Fruit fly (Drosophila melanogaster) whole organism, embryonic: Measurements from ENCODE around the gene beta'COP.

ENCODE experiments used
- Abd-B ChIP-seq: fragments of 200-800 bp; sonication (Bioruptor generic); optimal IDR thresholded peaks from 2 replicates; lab custom pipeline; 2018; ENCODE audit warnings: missing biosample characterization, mild to moderate bottlenecking, missing genetic modification characterization, moderate library complexity
- Bgb ChIP-seq: fragments of 200-800 bp; sonication (Bioruptor generic); IDR thresholded peaks from 2 replicates; pipeline ENCODE4 v1.3.6; 2022; ENCODE audit warnings: missing biosample characterization, missing genetic modification characterization; ENCODE audit not compliant: partially characterized antibody
- CG10274 ChIP-seq: fragments of 200-800 bp; sonication (Bioruptor generic); optimal IDR thresholded peaks from 3 replicates; lab custom pipeline; 2017; ENCODE audit warnings: missing biosample characterization, mild to moderate bottlenecking, missing genetic modification characterization
- CG11093 ChIP-seq: fragments of 200-800 bp; sonication (Bioruptor generic); IDR thresholded peaks from 3 replicates; pipeline ENCODE4 v1.3.6; 2022; ENCODE audit warnings: missing biosample characterization, missing genetic modification characterization
- CG1233 ChIP-seq: fragments of 200-800 bp; sonication (Bioruptor generic); optimal IDR thresholded peaks from 4 replicates; lab custom pipeline; 2018; ENCODE audit warnings: missing biosample characterization, mild to moderate bottlenecking, missing genetic modification characterization
- CG13775 ChIP-seq: fragments of 200-800 bp; sonication (Bioruptor generic); optimal IDR thresholded peaks from 3 replicates; lab custom pipeline; 2017; ENCODE audit warnings: missing biosample characterization, mild to moderate bottlenecking, missing genetic modification characterization
- CG14860 ChIP-seq: fragments of 200-800 bp; sonication (Bioruptor generic); IDR thresholded peaks from 3 replicates; pipeline ENCODE4 v1.3.6; 2022; ENCODE audit warnings: missing biosample characterization, missing genetic modification characterization; ENCODE audit not compliant: partially characterized antibody
- CG15601 ChIP-seq: fragments of 200-800 bp; sonication (Bioruptor generic); optimal IDR thresholded peaks from 3 replicates; lab custom pipeline; 2019; ENCODE audit warnings: missing biosample characterization, mild to moderate bottlenecking, missing genetic modification characterization, moderate library complexity
- CG18599 ChIP-seq: fragments of 200-800 bp; sonication (Bioruptor generic); optimal IDR thresholded peaks from 3 replicates; lab custom pipeline; 2017; ENCODE audit warnings: missing biosample characterization, missing genetic modification characterization, mild to moderate bottlenecking, moderate library complexity, missing genetic modification reagents
- CG2199 ChIP-seq: fragments of 200-800 bp; sonication (Bioruptor generic); IDR thresholded peaks from 3 replicates; pipeline ENCODE4 v1.3.6; 2022; ENCODE audit warnings: missing biosample characterization, missing genetic modification characterization
- CG31224 ChIP-seq: fragments of 200-800 bp; sonication (Bioruptor generic); IDR thresholded peaks from 2 replicates; pipeline ENCODE4 v1.3.6; 2022; ENCODE audit warnings: missing biosample characterization, missing genetic modification characterization
- CG3838 ChIP-seq: fragments of 200-800 bp; sonication (Bioruptor generic); optimal IDR thresholded peaks from 3 replicates; lab custom pipeline; 2016; ENCODE audit warnings: missing biosample characterization, missing genetic modification characterization
- CG3847 ChIP-seq: fragments of 200-800 bp; sonication (Bioruptor generic); IDR thresholded peaks from 2 replicates; pipeline ENCODE4 v1.3.6; 2022; ENCODE audit warnings: missing biosample characterization, missing genetic modification characterization
- CG5953 ChIP-seq: fragments of 200-800 bp; sonication (Bioruptor generic); IDR thresholded peaks from 2 replicates; pipeline ENCODE4 v1.3.6; 2022; ENCODE audit warnings: missing biosample characterization, missing genetic modification characterization
- CG6254 ChIP-seq: fragments of 200-800 bp; sonication (Bioruptor generic); optimal IDR thresholded peaks from 3 replicates; lab custom pipeline; 2017; ENCODE audit warnings: mild to moderate bottlenecking, missing biosample characterization, missing genetic modification reagents, missing genetic modification characterization
- CG7963 ChIP-seq: fragments of 200-800 bp; sonication (Bioruptor generic); IDR thresholded peaks from 3 replicates; pipeline ENCODE4 v1.3.6; 2022; ENCODE audit warnings: missing biosample characterization, missing genetic modification characterization; ENCODE audit not compliant: partially characterized antibody
- CG9609 ChIP-seq: fragments of 200-800 bp; sonication (Bioruptor generic); optimal IDR thresholded peaks from 3 replicates; lab custom pipeline; 2016; ENCODE audit warnings: missing biosample characterization, missing genetic modification characterization
- Chrac-16 ChIP-seq: fragments of 200-800 bp; sonication (Bioruptor generic); optimal IDR thresholded peaks from 3 replicates; lab custom pipeline; 2016; ENCODE audit warnings: missing biosample characterization, missing genetic modification characterization
- D ChIP-seq, 2 experiments: fragments of 200-800 bp in 1 of 2; fragments of >200 bp in 1 of 2; sonication (Bioruptor generic) in 1 of 2; optimal IDR thresholded peaks; 2 replicates in 1 of 2; 3 replicates in 1 of 2; lab custom pipeline; 2017; ENCODE audit warnings: mild to moderate bottlenecking in 1 of 2, missing biosample characterization in 1 of 2, missing genetic modification characterization in 1 of 2, missing genetic modification reagents in 1 of 2
- Dip2 ChIP-seq: fragments of 200-800 bp; sonication (Bioruptor generic); IDR thresholded peaks from 2 replicates; pipeline ENCODE4 v1.3.6; 2022; ENCODE audit warnings: missing biosample characterization, missing genetic modification characterization
- ERR ChIP-seq: fragments of 200-800 bp; sonication (Bioruptor generic); optimal IDR thresholded peaks from 2 replicates; lab custom pipeline; 2016; ENCODE audit warnings: missing biosample characterization, missing genetic modification characterization
- HHEX ChIP-seq: fragments of 200-800 bp; sonication (Bioruptor generic); optimal IDR thresholded peaks from 3 replicates; lab custom pipeline; 2017; ENCODE audit warnings: missing biosample characterization, mild to moderate bottlenecking, missing genetic modification characterization, missing genetic modification reagents
- HLH4C ChIP-seq: fragments of 200-800 bp; sonication (Bioruptor generic); IDR thresholded peaks from 3 replicates; pipeline ENCODE4 v1.3.6; 2022; ENCODE audit warnings: missing biosample characterization, missing genetic modification characterization; ENCODE audit not compliant: partially characterized antibody
- Hand ChIP-seq: fragments of 200-800 bp; sonication (Bioruptor generic); optimal IDR thresholded peaks from 2 replicates; lab custom pipeline; 2017; ENCODE audit warnings: mild to moderate bottlenecking, missing biosample characterization, missing genetic modification reagents, missing genetic modification characterization
- Hey ChIP-seq: fragments of 200-800 bp; sonication (Bioruptor generic); optimal IDR thresholded peaks from 3 replicates; lab custom pipeline; 2018; ENCODE audit warnings: missing biosample characterization, mild to moderate bottlenecking, missing genetic modification characterization
- HmgD ChIP-seq: fragments of 200-800 bp; sonication (Bioruptor generic); optimal IDR thresholded peaks from 3 replicates; lab custom pipeline; 2016; ENCODE audit warnings: missing biosample characterization, missing genetic modification characterization
- HmgZ ChIP-seq: fragments of 200-800 bp; sonication (Bioruptor generic); optimal IDR thresholded peaks from 2 replicates; lab custom pipeline; 2018; ENCODE audit warnings: missing biosample characterization, mild to moderate bottlenecking, missing genetic modification characterization
- Hmr ChIP-seq: fragments of 200-800 bp; sonication (Bioruptor generic); optimal IDR thresholded peaks from 3 replicates; lab custom pipeline; 2017; ENCODE audit warnings: mild to moderate bottlenecking, missing biosample characterization, missing genetic modification reagents, missing genetic modification characterization
- Hr39 ChIP-seq: fragments of >200 bp; optimal IDR thresholded peaks from 2 replicates; lab custom pipeline; 2017
- Kr ChIP-seq: fragments of 200-800 bp; sonication (Bioruptor generic); optimal IDR thresholded peaks from 2 replicates; lab custom pipeline; 2017; ENCODE audit warnings: missing biosample characterization, mild to moderate bottlenecking, missing genetic modification characterization
- Max ChIP-seq: fragments of 200-800 bp; sonication (Bioruptor generic); optimal IDR thresholded peaks from 2 replicates; lab custom pipeline; 2016; ENCODE audit warnings: missing biosample characterization, mild to moderate bottlenecking, missing genetic modification characterization
- NC2α ChIP-seq: fragments of 200-800 bp; sonication (Bioruptor generic); optimal IDR thresholded peaks from 2 replicates; lab custom pipeline; 2016; ENCODE audit warnings: missing biosample characterization, missing genetic modification characterization
- Scr ChIP-seq: fragments of 200-800 bp; sonication (Bioruptor generic); IDR thresholded peaks from 2 replicates; pipeline ENCODE4 v1.3.6; 2022; ENCODE audit warnings: missing biosample characterization, missing genetic modification characterization; ENCODE audit not compliant: partially characterized antibody
- ap ChIP-seq: fragments of 200-800 bp; sonication (Bioruptor generic); IDR thresholded peaks from 2 replicates; pipeline ENCODE4 v1.3.6; 2022; ENCODE audit warnings: missing biosample characterization, missing genetic modification characterization
- cg ChIP-seq: fragments of 200-800 bp; sonication (Bioruptor generic); optimal IDR thresholded peaks from 3 replicates; lab custom pipeline; 2019; ENCODE audit warnings: missing biosample characterization, mild to moderate bottlenecking, missing genetic modification characterization, moderate library complexity
- corto ChIP-seq: fragments of 200-800 bp; sonication (Bioruptor generic); optimal IDR thresholded peaks from 2 replicates; lab custom pipeline; 2016; ENCODE audit warnings: missing biosample characterization, mild to moderate bottlenecking, missing genetic modification characterization, moderate library complexity
- emc ChIP-seq: fragments of 200-800 bp; sonication (Bioruptor generic); optimal IDR thresholded peaks from 2 replicates; lab custom pipeline; 2016; ENCODE audit warnings: missing biosample characterization, missing genetic modification characterization
- eve ChIP-seq, 2 experiments: fragments of >200 bp; optimal IDR thresholded peaks; 2 replicates each; lab custom pipeline; 2017; ENCODE audit warnings: missing biosample characterization in 2 of 2, missing genetic modification characterization in 2 of 2
- gfzf ChIP-seq: fragments of 200-800 bp; sonication (Bioruptor generic); optimal IDR thresholded peaks from 2 replicates; lab custom pipeline; 2016; ENCODE audit warnings: missing biosample characterization, mild to moderate bottlenecking, missing genetic modification characterization, moderate library complexity
- gro ChIP-seq: fragments of 200-800 bp; sonication (Bioruptor generic); optimal IDR thresholded peaks from 2 replicates; lab custom pipeline; 2016; ENCODE audit warnings: missing biosample characterization, missing genetic modification characterization
- hb ChIP-seq: fragments of 200-800 bp; sonication (Bioruptor generic); IDR thresholded peaks from 3 replicates; pipeline ENCODE4 v1.3.6; 2022; ENCODE audit warnings: missing biosample characterization, missing genetic modification characterization; ENCODE audit not compliant: partially characterized antibody
- hth ChIP-seq: fragments of >200 bp; optimal IDR thresholded peaks from 2 replicates; lab custom pipeline; 2017; ENCODE audit warnings: inconsistent platforms
- kay ChIP-seq: fragments of 200-800 bp; sonication (Bioruptor generic); optimal IDR thresholded peaks from 2 replicates; lab custom pipeline; 2016; ENCODE audit warnings: missing biosample characterization, missing genetic modification characterization
- kni ChIP-seq: fragments of 200-800 bp; sonication (Bioruptor generic); optimal IDR thresholded peaks from 3 replicates; lab custom pipeline; 2017; ENCODE audit warnings: mild to moderate bottlenecking, missing biosample characterization, missing genetic modification reagents, missing genetic modification characterization
- nerfin-1 ChIP-seq: fragments of 200-800 bp; sonication (Bioruptor generic); optimal IDR thresholded peaks from 3 replicates; lab custom pipeline; 2019; ENCODE audit warnings: missing biosample characterization, mild to moderate bottlenecking, missing genetic modification characterization, moderate library complexity
- pros ChIP-seq: fragments of 200-800 bp; sonication (Bioruptor generic); optimal IDR thresholded peaks from 3 replicates; lab custom pipeline; 2019; ENCODE audit warnings: missing biosample characterization, mild to moderate bottlenecking, missing genetic modification characterization, moderate library complexity
- sna ChIP-seq: fragments of 200-800 bp; sonication (Bioruptor generic); IDR thresholded peaks from 2 replicates; pipeline ENCODE4 v1.3.6; 2022; ENCODE audit warnings: missing biosample characterization, missing genetic modification characterization; ENCODE audit not compliant: partially characterized antibody
- tll ChIP-seq, 2 experiments: fragments of 200-800 bp in 1 of 2; fragments of >200 bp in 1 of 2; sonication (Bioruptor generic) in 1 of 2; optimal IDR thresholded peaks; 2 replicates each; lab custom pipeline; 2017 to 2019; ENCODE audit warnings: missing biosample characterization in 2 of 2, missing genetic modification characterization in 2 of 2, mild to moderate bottlenecking in 1 of 2, moderate library complexity in 1 of 2
- wor ChIP-seq: fragments of 200-800 bp; sonication (Bioruptor generic); IDR thresholded peaks from 2 replicates; pipeline ENCODE4 v1.3.6; 2022; ENCODE audit warnings: missing biosample characterization, missing genetic modification characterization
- zfh2 ChIP-seq: fragments of 200-800 bp; sonication (Bioruptor generic); optimal IDR thresholded peaks from 2 replicates; lab custom pipeline; 2016; ENCODE audit warnings: missing biosample characterization, missing genetic modification characterization

Gene beta'COP

DNA sequence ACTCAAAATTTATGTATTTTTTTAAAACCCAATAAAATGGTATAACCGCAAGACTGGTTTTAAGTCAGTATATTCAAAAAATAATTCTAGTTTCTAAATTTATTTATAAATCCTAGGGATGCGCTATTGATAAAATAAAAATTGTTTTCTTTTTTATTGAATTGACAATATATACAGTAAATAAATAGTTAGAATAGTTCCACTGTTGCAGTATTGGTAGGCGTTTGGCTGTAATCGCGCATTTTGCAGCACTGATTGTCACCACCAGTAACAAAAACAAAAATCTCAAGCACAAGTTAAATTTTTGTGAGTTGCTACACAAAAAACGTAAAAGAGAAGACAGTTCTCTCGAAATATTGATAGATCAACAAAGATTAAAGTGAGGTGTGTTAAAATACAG lies 9.8 kb upstream of the beta'COP start, which contains the start of gene CG31855 (continued):
- peak; percentile 63 for TF ChIP-seq nerfin-1 (tag; lab: Kevin White, UChicago)
- TF ChIP-seq CG3838 (GFP tag; lab: Kevin White, UChicago), result peak; percentile 22
- TF ChIP-seq cg, result no peak
- peak; percentile 85 for TF ChIP-seq Chrac-16
- peak; percentile 73 for TF ChIP-seq CG15601
- TF ChIP-seq zfh2 (GFP tag; lab: Kevin White, UChicago), result peak; percentile 80
- peak; percentile 69 for TF ChIP-seq CG9609 (GFP tag; lab: Kevin White, UChicago)
- no peak for TF ChIP-seq Dip2 (GFP tag; lab: Robert Waterston, UW)
- TF ChIP-seq kay (GFP tag; lab: Kevin White, UChicago), result peak; percentile 81
- peak; percentile 85 for TF ChIP-seq HmgZ (tag; lab: Kevin White, UChicago)
- TF ChIP-seq CG6254 (GFP tag; lab: Kevin White, UChicago), result peak; percentile 17
- peak; percentile 65; the same call in 1 of the 3 replicates for TF ChIP-seq CG11093
- peak; percentile 60 for TF ChIP-seq ap
- TF ChIP-seq HmgD (GFP tag; lab: Kevin White, UChicago), result no peak
- TF ChIP-seq CG13775 (GFP tag; lab: Kevin White, UChicago), result peak; percentile 59
- TF ChIP-seq NC2α (GFP tag; lab: Kevin White, UChicago), result no peak
- TF ChIP-seq CG7963, result no peak
- no peak for TF ChIP-seq hth (lab: Kevin White, UChicago)
- peak; percentile 68 for TF ChIP-seq Hand (GFP tag; lab: Kevin White, UChicago)
- peak; percentile 30 for TF ChIP-seq Abd-B
- TF ChIP-seq CG18599 (GFP tag; lab: Kevin White, UChicago), result peak; percentile 86
- TF ChIP-seq HLH4C (GFP tag; lab: Robert Waterston, UW), result no peak
- no peak for TF ChIP-seq sna (GFP tag; lab: Robert Waterston, UW)
- no peak for TF ChIP-seq tll (GFP tag; optimal IDR thresholded peaks at IDR 0.05; lab: Kevin White, UChicago)
- TF ChIP-seq gro, result peak; percentile 91
- TF ChIP-seq CG3847, result peak; percentile 91
- no peak for TF ChIP-seq pros
- TF ChIP-seq ERR, result peak; percentile 29
- peak; percentile 52; the same call in 1 of the 2 replicates for TF ChIP-seq CG31224 (GFP tag; lab: Robert Waterston, UW)
- TF ChIP-seq Bgb (GFP tag; lab: Robert Waterston, UW), result peak; percentile 49; the same call in 1 of the 2 replicates
- TF ChIP-seq CG2199 (GFP tag; lab: Robert Waterston, UW), result no peak
- peak; percentile 73 for TF ChIP-seq CG1233
- TF ChIP-seq Max (GFP tag; lab: Kevin White, UChicago), result peak; percentile 81
- TF ChIP-seq Scr (GFP tag; lab: Robert Waterston, UW), result no peak
- no peak for TF ChIP-seq eve (GFP tag; optimal IDR thresholded peaks at IDR 0.05; lab: Kevin White, UChicago)
- no peak for TF ChIP-seq CG14860 (GFP tag; lab: Robert Waterston, UW)
- peak; percentile 85 for TF ChIP-seq Hmr (GFP tag; lab: Kevin White, UChicago)
- TF ChIP-seq Kr (GFP tag; lab: Kevin White, UChicago), result no peak
- peak; percentile 73 for TF ChIP-seq CG5953 (GFP tag; lab: Robert Waterston, UW)
- TF ChIP-seq kni (GFP tag; lab: Kevin White, UChicago), result no peak
- no peak for TF ChIP-seq CG10274 (GFP tag; lab: Kevin White, UChicago)
- TF ChIP-seq corto (GFP tag; lab: Kevin White, UChicago), result peak; percentile 40
- TF ChIP-seq HHEX (GFP tag; lab: Kevin White, UChicago), result peak; percentile 77
- TF ChIP-seq D (optimal IDR thresholded peaks at IDR 0.05; lab: Kevin White, UChicago), result no peak
- TF ChIP-seq D (GFP tag; optimal IDR thresholded peaks at IDR 0.05; lab: Kevin White, UChicago), result peak; percentile 56
- TF ChIP-seq wor (GFP tag; lab: Robert Waterston, UW), result no peak; the same call in 1 of the 2 replicates
- TF ChIP-seq emc (GFP tag; lab: Kevin White, UChicago), result peak; percentile 3
- no peak for TF ChIP-seq Hr39 (lab: Kevin White, UChicago)
- TF ChIP-seq hb (GFP tag; lab: Robert Waterston, UW), result no peak
- TF ChIP-seq Hey (tag; lab: Kevin White, UChicago), result peak; percentile 28
- TF ChIP-seq gfzf (GFP tag; lab: Kevin White, UChicago), result peak; percentile 22
